Fruit fly (Drosophila melanogaster) whole organism, prepupa: ENCODE measurements around the gene dgt2.

Experiments used
- CG10631 ChIP-seq: fragments of 200-800 bp; sonication (Bioruptor generic); optimal IDR thresholded peaks from 2 replicates; lab custom pipeline; 2016; ENCODE audit warnings: missing biosample characterization, missing genetic modification characterization
- CG11294 ChIP-seq: fragments of 200-800 bp; sonication (Bioruptor generic); IDR thresholded peaks from 2 replicates; pipeline ENCODE4 v1.3.6; 2022; ENCODE audit warnings: missing biosample characterization, missing genetic modification characterization
- CG11902 ChIP-seq: fragments of 200-800 bp; sonication (Bioruptor generic); optimal IDR thresholded peaks from 3 replicates; lab custom pipeline; 2016; ENCODE audit warnings: missing biosample characterization, missing genetic modification characterization
- CG15336 ChIP-seq: fragments of 200-800 bp; sonication (Bioruptor generic); IDR thresholded peaks from 2 replicates; pipeline ENCODE4 v1.3.6; 2022; ENCODE audit warnings: missing biosample characterization, missing genetic modification characterization
- CG16779 ChIP-seq: fragments of 200-800 bp; sonication (Bioruptor generic); optimal IDR thresholded peaks from 3 replicates; lab custom pipeline; 2017; ENCODE audit warnings: missing biosample characterization, mild to moderate bottlenecking, missing genetic modification characterization
- CG32006 ChIP-seq: fragments of 200-800 bp; sonication (Bioruptor generic); optimal IDR thresholded peaks from 3 replicates; lab custom pipeline; 2017; ENCODE audit warnings: missing biosample characterization, mild to moderate bottlenecking, missing genetic modification characterization
- CG34406 ChIP-seq: fragments of 200-800 bp; sonication (Bioruptor generic); optimal IDR thresholded peaks from 3 replicates; lab custom pipeline; 2016; ENCODE audit warnings: missing biosample characterization, missing genetic modification characterization
- CG3919 ChIP-seq: fragments of 200-800 bp; sonication (Bioruptor generic); optimal IDR thresholded peaks from 3 replicates; lab custom pipeline; 2016; ENCODE audit warnings: missing biosample characterization, missing genetic modification characterization
- CG4318 ChIP-seq: fragments of 200-800 bp; sonication (Bioruptor generic); optimal IDR thresholded peaks from 3 replicates; lab custom pipeline; 2017; ENCODE audit warnings: missing biosample characterization, mild to moderate bottlenecking, missing genetic modification characterization
- CG6163 ChIP-seq: fragments of 200-800 bp; sonication (Bioruptor generic); IDR thresholded peaks from 3 replicates; pipeline ENCODE4 v1.3.6; 2022; ENCODE audit warnings: missing biosample characterization, missing genetic modification characterization
- CG6792 ChIP-seq: fragments of 200-800 bp; sonication (Bioruptor generic); optimal IDR thresholded peaks from 3 replicates; lab custom pipeline; 2016; ENCODE audit warnings: missing biosample characterization, missing genetic modification characterization
- CG6808 ChIP-seq: fragments of 200-800 bp; sonication (Bioruptor generic); optimal IDR thresholded peaks from 3 replicates; lab custom pipeline; 2017; ENCODE audit warnings: missing biosample characterization, missing genetic modification characterization, mild to moderate bottlenecking, moderate library complexity, missing genetic modification reagents
- CG6854 ChIP-seq: fragments of 200-800 bp; sonication (Bioruptor generic); optimal IDR thresholded peaks from 2 replicates; lab custom pipeline; 2017; ENCODE audit warnings: missing biosample characterization, mild to moderate bottlenecking, missing genetic modification characterization
- CG8119 ChIP-seq: fragments of 200-800 bp; sonication (Bioruptor generic); IDR thresholded peaks from 3 replicates; pipeline ENCODE4 v1.3.6; 2022; ENCODE audit warnings: missing biosample characterization, missing genetic modification characterization
- CG8632 ChIP-seq: fragments of 200-800 bp; sonication (Bioruptor generic); optimal IDR thresholded peaks from 3 replicates; lab custom pipeline; 2016; ENCODE audit warnings: missing biosample characterization, missing genetic modification characterization
- CG9139 ChIP-seq: fragments of 200-800 bp; sonication (Bioruptor generic); optimal IDR thresholded peaks from 3 replicates; lab custom pipeline; 2017; ENCODE audit warnings: missing biosample characterization, mild to moderate bottlenecking, missing genetic modification characterization
- Eip78C ChIP-seq: fragments of 200-800 bp; sonication (Bioruptor generic); peaks from one replicate; lab custom pipeline; 2016; ENCODE audit warnings: missing biosample characterization, missing genetic modification characterization
- Eip93F ChIP-seq: fragments of 200-800 bp; sonication (Bioruptor generic); optimal IDR thresholded peaks from 2 replicates; lab custom pipeline; 2016; ENCODE audit warnings: missing biosample characterization, mild to moderate bottlenecking, missing genetic modification characterization
- Ets21C ChIP-seq: fragments of 200-800 bp; sonication (Bioruptor generic); optimal IDR thresholded peaks from 3 replicates; lab custom pipeline; 2016; ENCODE audit warnings: missing biosample characterization, missing genetic modification characterization
- Ets96B ChIP-seq: fragments of 200-800 bp; optimal IDR thresholded peaks from 2 replicates; lab custom pipeline; 2019; ENCODE audit warnings: missing biosample characterization, mild to moderate bottlenecking, missing genetic modification characterization, moderate library complexity
- Gug ChIP-seq: fragments of 200-800 bp; sonication (Bioruptor generic); IDR thresholded peaks from 2 replicates; pipeline ENCODE4 v1.3.6; 2022; ENCODE audit warnings: missing biosample characterization, missing genetic modification characterization
- Hr38 ChIP-seq: sonication (Bioruptor generic); optimal IDR thresholded peaks from 2 replicates; lab custom pipeline; 2016; ENCODE audit warnings: missing biosample characterization, missing genetic modification characterization
- Hr39 ChIP-seq: fragments of 200-800 bp; sonication (Bioruptor generic); optimal IDR thresholded peaks from 2 replicates; lab custom pipeline; 2016; ENCODE audit warnings: missing biosample characterization, missing genetic modification characterization
- Hr4 ChIP-seq: fragments of 200-800 bp; sonication (Bioruptor generic); optimal IDR thresholded peaks from 3 replicates; lab custom pipeline; 2016; ENCODE audit warnings: missing biosample characterization, missing genetic modification characterization
- Lpt ChIP-seq: fragments of 200-800 bp; sonication (Bioruptor generic); optimal IDR thresholded peaks from 3 replicates; lab custom pipeline; 2016; ENCODE audit warnings: missing biosample characterization, missing genetic modification characterization
- Met ChIP-seq: fragments of 200-800 bp; sonication (Bioruptor generic); optimal IDR thresholded peaks from 3 replicates; lab custom pipeline; 2016; ENCODE audit warnings: missing biosample characterization, missing genetic modification characterization
- OdsH ChIP-seq: fragments of 200-800 bp; sonication (Bioruptor generic); optimal IDR thresholded peaks from 3 replicates; lab custom pipeline; 2016; ENCODE audit warnings: missing biosample characterization, missing genetic modification characterization
- Sox102F ChIP-seq: fragments of 200-800 bp; sonication (Bioruptor generic); optimal IDR thresholded peaks from 2 replicates; lab custom pipeline; 2016; ENCODE audit warnings: missing biosample characterization, mild to moderate bottlenecking, missing genetic modification characterization
- Sox15 ChIP-seq: fragments of 200-800 bp; sonication (Bioruptor generic); optimal IDR thresholded peaks from 3 replicates; lab custom pipeline; 2016; ENCODE audit warnings: missing biosample characterization, missing genetic modification characterization
- achi ChIP-seq: fragments of 200-800 bp; sonication (Bioruptor generic); optimal IDR thresholded peaks from 3 replicates; lab custom pipeline; 2016; ENCODE audit warnings: missing biosample characterization, missing genetic modification characterization
- acj6 ChIP-seq: fragments of 200-800 bp; sonication (Bioruptor generic); optimal IDR thresholded peaks from 3 replicates; lab custom pipeline; 2016; ENCODE audit warnings: missing biosample characterization, missing genetic modification characterization
- cyc ChIP-seq: fragments of 200-800 bp; sonication (Bioruptor generic); optimal IDR thresholded peaks from 3 replicates; lab custom pipeline; 2016; ENCODE audit warnings: missing biosample characterization, missing genetic modification characterization
- dac ChIP-seq: fragments of 200-800 bp; sonication (Bioruptor generic); optimal IDR thresholded peaks from 2 replicates; lab custom pipeline; 2017; ENCODE audit warnings: missing biosample characterization, mild to moderate bottlenecking, missing genetic modification characterization
- dsx ChIP-seq: fragments of 200-800 bp; optimal IDR thresholded peaks from 3 replicates; lab custom pipeline; 2019; ENCODE audit warnings: missing biosample characterization, mild to moderate bottlenecking, missing genetic modification characterization, moderate library complexity; ENCODE audit not compliant: poor library complexity, severe bottlenecking
- esn ChIP-seq: fragments of 200-800 bp; sonication (Bioruptor generic); optimal IDR thresholded peaks from 2 replicates; lab custom pipeline; 2016; ENCODE audit warnings: missing biosample characterization, mild to moderate bottlenecking, missing genetic modification characterization, moderate library complexity
- fd59A ChIP-seq: fragments of 200-800 bp; sonication (Bioruptor generic); optimal IDR thresholded peaks from 2 replicates; lab custom pipeline; 2017; ENCODE audit warnings: missing biosample characterization, mild to moderate bottlenecking, missing genetic modification characterization, missing genetic modification reagents
- fd85E ChIP-seq: fragments of 200-800 bp; sonication (Bioruptor generic); optimal IDR thresholded peaks from 3 replicates; lab custom pipeline; 2016; ENCODE audit warnings: missing biosample characterization, missing genetic modification characterization
- fkh ChIP-seq: fragments of 200-800 bp; sonication (Bioruptor generic); optimal IDR thresholded peaks from 3 replicates; lab custom pipeline; 2017; ENCODE audit warnings: missing biosample characterization, mild to moderate bottlenecking, missing genetic modification characterization, moderate library complexity
- lz ChIP-seq: fragments of 200-800 bp; sonication (Bioruptor generic); optimal IDR thresholded peaks from 3 replicates; lab custom pipeline; 2016; ENCODE audit warnings: missing biosample characterization, missing genetic modification characterization
- net ChIP-seq: fragments of 200-800 bp; sonication (Bioruptor generic); optimal IDR thresholded peaks from 3 replicates; lab custom pipeline; 2016; ENCODE audit warnings: missing biosample characterization, missing genetic modification characterization
- salr ChIP-seq, 2 experiments: fragments of 200-800 bp; sonication (Bioruptor generic); optimal IDR thresholded peaks; 3 replicates each; lab custom pipeline; 2016 to 2018; ENCODE audit warnings: missing biosample characterization in 2 of 2, missing genetic modification characterization in 2 of 2, mild to moderate bottlenecking in 1 of 2
- spab ChIP-seq: fragments of 200-800 bp; sonication (Bioruptor generic); optimal IDR thresholded peaks from 2 replicates; lab custom pipeline; 2017; ENCODE audit warnings: missing biosample characterization, mild to moderate bottlenecking, missing genetic modification characterization, missing genetic modification reagents
- ss ChIP-seq, 2 experiments: fragments of 200-800 bp; sonication (Bioruptor generic); optimal IDR thresholded peaks; 2 replicates in 1 of 2; 3 replicates in 1 of 2; lab custom pipeline; 2017 to 2018; ENCODE audit warnings: mild to moderate bottlenecking in 2 of 2, missing biosample characterization in 2 of 2, missing genetic modification characterization in 2 of 2, moderate library complexity in 1 of 2
- topi ChIP-seq: fragments of 200-800 bp; sonication (Bioruptor generic); optimal IDR thresholded peaks from 3 replicates; lab custom pipeline; 2016; ENCODE audit warnings: missing biosample characterization, missing genetic modification characterization
- vri ChIP-seq: fragments of 200-800 bp; sonication (Bioruptor generic); optimal IDR thresholded peaks from 3 replicates; lab custom pipeline; 2016; ENCODE audit warnings: missing biosample characterization, mild to moderate bottlenecking, missing genetic modification characterization

Gene dgt2

dm6 chr2L:11965610-11966594, 23.8 kb upstream of the dgt2 start (continued):
- TF ChIP-seq esn (GFP tag; lab: Kevin White, UChicago) = peak; percentile 77
- TF ChIP-seq salr (GFP tag; optimal IDR thresholded peaks at IDR 0.05; lab: Kevin White, UChicago) = peak in 1 of 2 experiments; percentile 5
- peak; percentile 9 for TF ChIP-seq CG6854 (GFP tag; lab: Kevin White, UChicago)
- TF ChIP-seq CG34406 (GFP tag; lab: Kevin White, UChicago) = peak; percentile 26
- no peak for TF ChIP-seq CG4318 (GFP tag; lab: Kevin White, UChicago)
- peak; percentile 40 for TF ChIP-seq achi (GFP tag; lab: Kevin White, UChicago)
- TF ChIP-seq Eip78C (GFP tag; lab: Kevin White, UChicago) = peak; percentile 83
- TF ChIP-seq fkh (GFP tag; lab: Kevin White, UChicago) = no peak
- no peak for TF ChIP-seq CG9139 (GFP tag; lab: Kevin White, UChicago)
- TF ChIP-seq CG11902 (GFP tag; lab: Kevin White, UChicago) = no peak
- TF ChIP-seq, all 60 proteins: peak for 34

DNA sequence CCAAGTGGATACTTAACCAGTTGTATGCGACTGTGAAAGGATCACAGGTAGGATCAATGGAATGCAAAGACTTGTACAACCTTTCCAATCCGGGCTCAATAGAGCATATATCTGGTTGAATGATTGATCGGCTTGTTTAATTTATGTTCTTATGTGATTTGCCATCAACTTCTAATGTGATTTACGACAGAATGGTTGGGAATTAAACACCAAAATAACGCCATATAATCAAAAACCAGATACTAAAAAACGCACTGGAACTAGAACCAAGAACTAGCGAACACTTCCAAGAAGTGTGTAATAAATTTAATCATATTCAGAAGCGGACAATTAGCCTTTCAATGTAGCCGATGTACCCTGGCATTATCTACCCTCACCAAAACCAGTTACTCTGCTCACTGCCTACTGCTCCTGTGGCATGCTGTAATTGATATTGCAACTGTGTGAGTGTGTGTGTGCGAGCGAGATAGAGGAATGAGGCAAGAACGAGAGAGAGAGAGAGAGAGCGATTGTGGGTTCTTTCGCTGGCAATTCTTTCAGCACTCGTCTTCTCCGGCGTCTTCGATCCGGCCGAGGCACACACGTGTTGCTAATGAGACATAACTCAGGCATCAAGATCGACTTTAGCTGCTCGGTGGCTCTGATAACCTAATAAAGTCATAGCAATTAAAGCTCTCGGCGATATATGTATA, 21.0 kb upstream of the dgt2 start:
- TF ChIP-seq CG15336 (GFP tag; lab: Robert Waterston, UW) (peak; percentile 26; the same call in 1 of the 2 replicates), ss (GFP tag; optimal IDR thresholded peaks at IDR 0.05; lab: Kevin White, UChicago) (peak; percentile 24 to 46), lz (GFP tag; lab: Kevin White, UChicago) (peak; percentile 66), OdsH (GFP tag; lab: Kevin White, UChicago) (peak; percentile 35), CG32006 (peak; percentile 69), acj6 (GFP tag; lab: Kevin White, UChicago) (peak; percentile 69), Hr39 (GFP tag; lab: Kevin White, UChicago) (peak; percentile 59), fd85E (GFP tag; lab: Kevin White, UChicago) (no peak), Gug (GFP tag; lab: Robert Waterston, UW) (no peak), CG34406 (GFP tag; lab: Kevin White, UChicago) (peak; percentile 47), CG8632 (GFP tag; lab: Kevin White, UChicago) (peak; percentile 31), cyc (GFP tag; lab: Kevin White, UChicago) (peak; percentile 58), net (peak; percentile 2), Hr4 (GFP tag; lab: Kevin White, UChicago) (peak; percentile 47), Lpt (GFP tag; lab: Kevin White, UChicago) (peak; percentile 45), Eip93F (GFP tag; lab: Kevin White, UChicago) (no peak), CG4318 (GFP tag; lab: Kevin White, UChicago) (peak; percentile 42), Ets21C (GFP tag; lab: Kevin White, UChicago) (peak; percentile 36), vri (no peak), Sox15 (GFP tag; lab: Kevin White, UChicago) (peak; percentile 45), topi (GFP tag; lab: Kevin White, UChicago) (peak; percentile 70), CG10631 (peak; percentile 63), CG3919 (peak; percentile 63), dac (peak; percentile 29), CG6163 (GFP tag; lab: Robert Waterston, UW) (0 out of 3 replicates have a peak, but pooled peaks have one; percentile 6), Sox102F (GFP tag; lab: Kevin White, UChicago) (peak; percentile 34), CG16779 (no peak), CG8119 (GFP tag; lab: Robert Waterston, UW) (peak; percentile 56), achi (GFP tag; lab: Kevin White, UChicago) (peak; percentile 26), spab (GFP tag; lab: Kevin White, UChicago) (peak; percentile 56), CG6792 (GFP tag; lab: Kevin White, UChicago) (peak; percentile 51), Ets96B (tag; lab: Kevin White, UChicago) (peak; percentile 31), CG6808 (GFP tag; lab: Kevin White, UChicago) (peak; percentile 60), CG9139 (GFP tag; lab: Kevin White, UChicago) (no peak), fd59A (GFP tag; lab: Kevin White, UChicago) (peak; percentile 45), Met (GFP tag; lab: Kevin White, UChicago) (peak; percentile 60), CG11294 (GFP tag; lab: Robert Waterston, UW) (0 out of 2 replicates have a peak, but pooled peaks have one; percentile 17), Eip78C (GFP tag; lab: Kevin White, UChicago) (peak; percentile 91), dsx (no peak), Hr38 (GFP tag; lab: Kevin White, UChicago) (no peak)
